Fruit fly (Drosophila melanogaster): ENCODE measurements around the gene capt.

DNA sequence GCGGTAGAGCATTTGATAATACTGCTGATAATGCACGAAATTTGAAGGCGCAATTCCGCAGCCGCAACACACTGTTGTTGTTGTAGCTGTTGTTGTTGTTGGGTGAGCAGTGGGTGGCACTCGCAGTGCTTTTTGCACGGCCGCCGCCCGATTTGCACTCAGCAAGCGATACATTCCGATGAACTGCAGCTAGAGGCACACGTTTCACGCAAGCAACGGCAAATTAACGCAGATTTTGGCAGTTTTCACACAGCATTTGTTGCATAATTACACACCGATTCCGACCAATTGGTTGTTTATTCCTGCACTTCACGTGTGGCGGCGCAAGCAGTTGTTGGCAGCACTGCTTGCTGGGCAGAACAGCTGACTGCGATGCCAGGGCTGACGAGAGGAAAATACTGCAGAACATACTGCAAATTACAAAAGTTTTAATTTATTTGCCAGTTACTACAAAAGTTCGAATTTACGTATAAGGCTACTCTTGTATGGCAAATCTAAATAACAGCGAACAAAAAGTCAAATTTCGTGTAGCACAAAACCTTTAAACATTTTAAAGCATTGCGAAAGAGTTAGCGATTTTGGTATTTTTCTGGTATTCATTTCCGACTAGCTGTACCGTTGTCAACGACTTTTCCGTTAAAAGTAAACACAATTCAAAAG is 49.9 kb downstream of the capt start, which contains the start of the genes PolrMT and CG14339:
- TF ChIP-seq h (GFP tag; optimal IDR thresholded peaks at IDR 0.05) (no peak), sv (GFP tag; optimal IDR thresholded peaks at IDR 0.05) (no peak), CG9705 (GFP tag; optimal IDR thresholded peaks at IDR 0.05) (no peak), CG32264 (GFP tag; optimal IDR thresholded peaks at IDR 0.05) (no peak), OdsH (GFP tag; optimal IDR thresholded peaks at IDR 0.05) (no peak), psq (GFP tag; optimal IDR thresholded peaks at IDR 0.05) (no peak), pan (optimal IDR thresholded peaks at IDR 0.05) (no peak), sage (GFP tag; optimal IDR thresholded peaks at IDR 0.05) (no peak), foxo (GFP tag; optimal IDR thresholded peaks at IDR 0.05) (no peak), usp (GFP tag; optimal IDR thresholded peaks at IDR 0.05) (no peak), rgr (GFP tag; optimal IDR thresholded peaks at IDR 0.05) (peak; percentile 27), Hr83 (GFP tag; optimal IDR thresholded peaks at IDR 0.05; ENCODE audit: poor library complexity, severe bottlenecking) (no peak), N (GFP tag; optimal IDR thresholded peaks at IDR 0.05) (peak; percentile 51)
